Worm (Caenorhabditis elegans): ENCODE results near the gene col-141.

The col-141 gene

ce11 chrV:6839008-6839407 lies 9.5 kb downstream of the col-141 start, which contains the start of gene hpo-8:
Gene hpo-8 (plus strand): TSS chrV:6839289.
- TF ChIP-seq drap-1 (GFP tag; optimal IDR thresholded peaks at IDR 0.05): no peak
- TF ChIP-seq zip-8 (tag; optimal IDR thresholded peaks at IDR 0.05): no peak
- TF ChIP-seq pha-4 (tag; optimal IDR thresholded peaks at IDR 0.05): no peak
- TF ChIP-seq ces-1 (GFP tag; optimal IDR thresholded peaks at IDR 0.05): no peak
- no peak for TF ChIP-seq blmp-1 (tag; optimal IDR thresholded peaks at IDR 0.05)
- no peak for TF ChIP-seq lsy-2 (tag; optimal IDR thresholded peaks at IDR 0.05)
- TF ChIP-seq snpc-4 (tag; optimal IDR thresholded peaks at IDR 0.05): no peak
- no peak for TF ChIP-seq unc-62 (GFP tag; optimal IDR thresholded peaks at IDR 0.05)
- no peak for TF ChIP-seq unc-39 (tag; optimal IDR thresholded peaks at IDR 0.05)
- TF ChIP-seq bed-3 (GFP tag; optimal IDR thresholded peaks at IDR 0.05): no peak
- no peak for TF ChIP-seq mls-2 (tag; optimal IDR thresholded peaks at IDR 0.05)
- TF ChIP-seq sptf-1 (tag; optimal IDR thresholded peaks at IDR 0.05): no peak
- TF ChIP-seq cnd-1 (tag; optimal IDR thresholded peaks at IDR 0.05): no peak
- no peak for TF ChIP-seq hlh-1 (tag; optimal IDR thresholded peaks at IDR 0.05)
- no peak for TF ChIP-seq M03D4.4 (tag; optimal IDR thresholded peaks at IDR 0.05)
- TF ChIP-seq lin-13 (tag; optimal IDR thresholded peaks at IDR 0.05): no peak
- TF ChIP-seq nhr-76 (tag; optimal IDR thresholded peaks at IDR 0.05): no peak
- no peak for TF ChIP-seq sem-2 (GFP tag; optimal IDR thresholded peaks at IDR 0.05)

- no peak for TF ChIP-seq lsy-2 (tag; optimal IDR thresholded peaks at IDR 0.05)
- TF ChIP-seq cnd-1 (tag; optimal IDR thresholded peaks at IDR 0.05): no peak
- TF ChIP-seq flh-1 (GFP tag; optimal IDR thresholded peaks at IDR 0.05): no peak
- TF ChIP-seq nhr-2 (tag; optimal IDR thresholded peaks at IDR 0.05): no peak
- no peak for TF ChIP-seq lin-32 (GFP tag; optimal IDR thresholded peaks at IDR 0.05)
These were observed 12.9 kb downstream of the col-141 start, which contains the start of gene T15B7.1 for ce11 chrV:6842437-6842836. Gene T15B7.1 (plus strand): TSS chrV:6842737.

- TF ChIP-seq lin-32 (GFP tag; optimal IDR thresholded peaks at IDR 0.05) (no peak), unc-39 (tag; optimal IDR thresholded peaks at IDR 0.05) (no peak), elt-3 (tag; optimal IDR thresholded peaks at IDR 0.05) (no peak), ceh-83 (GFP tag; optimal IDR thresholded peaks at IDR 0.05) (no peak), blmp-1 (tag; optimal IDR thresholded peaks at IDR 0.05) (no peak), unc-120 (tag; optimal IDR thresholded peaks at IDR 0.05; ENCODE audit: poor library complexity, severe bottlenecking) (no peak), tbx-8 (GFP tag; optimal IDR thresholded peaks at IDR 0.05) (no peak), bed-3 (GFP tag; optimal IDR thresholded peaks at IDR 0.05) (no peak), nhr-28 (tag; optimal IDR thresholded peaks at IDR 0.05) (no peak), ztf-11 (tag; optimal IDR thresholded peaks at IDR 0.05) (no peak), unc-62 (GFP tag; optimal IDR thresholded peaks at IDR 0.05) (no peak), nhr-2 (tag; optimal IDR thresholded peaks at IDR 0.05) (no peak), mep-1 (tag; optimal IDR thresholded peaks at IDR 0.05) (no peak), elt-1 (tag; optimal IDR thresholded peaks at IDR 0.05; ENCODE audit: borderline replicate concordance, insufficient read depth) (no peak), mab-5 (tag; optimal IDR thresholded peaks at IDR 0.05) (no peak), mls-2 (tag; optimal IDR thresholded peaks at IDR 0.05) (no peak)
These were observed 17.0 kb downstream of the col-141 start, which contains the start of gene lgc-54 for ce11 chrV:6846507-6846906. Gene lgc-54 (minus strand): TSS chrV:6846607.

- TF ChIP-seq elt-1 (tag; optimal IDR thresholded peaks at IDR 0.05; ENCODE audit: borderline replicate concordance, insufficient read depth) (no peak), ceh-43 (GFP tag; optimal IDR thresholded peaks at IDR 0.05) (no peak), unc-39 (tag; optimal IDR thresholded peaks at IDR 0.05) (no peak), cnd-1 (tag; optimal IDR thresholded peaks at IDR 0.05) (no peak), tbx-8 (GFP tag; optimal IDR thresholded peaks at IDR 0.05) (no peak), mep-1 (tag; optimal IDR thresholded peaks at IDR 0.05) (no peak), snpc-4 (tag; optimal IDR thresholded peaks at IDR 0.05) (no peak), sem-2 (GFP tag; optimal IDR thresholded peaks at IDR 0.05) (no peak)
These were observed 25.2 kb downstream of the col-141 start, which contains the start of gene gpa-10 for ce11 chrV:6854711-6855110. Gene gpa-10 (minus strand): TSS chrV:6854811.

ce11 chrV:6870004-6870403 lies 40.5 kb downstream of the col-141 start, which contains the start of gene frpr-18:
Gene frpr-18 (plus strand): TSS chrV:6870304.
- TF ChIP-seq mep-1 (tag; optimal IDR thresholded peaks at IDR 0.05): no peak
- no peak for TF ChIP-seq elt-3 (tag; optimal IDR thresholded peaks at IDR 0.05)
- TF ChIP-seq sptf-1 (tag; optimal IDR thresholded peaks at IDR 0.05): no peak
- no peak for TF ChIP-seq lsy-2 (tag; optimal IDR thresholded peaks at IDR 0.05)
- no peak for TF ChIP-seq unc-39 (tag; optimal IDR thresholded peaks at IDR 0.05)
- TF ChIP-seq unc-120 (tag; optimal IDR thresholded peaks at IDR 0.05; ENCODE audit: poor library complexity, severe bottlenecking): no peak
- no peak for TF ChIP-seq nhr-12 (tag; optimal IDR thresholded peaks at IDR 0.05)
- TF ChIP-seq unc-62 (GFP tag; optimal IDR thresholded peaks at IDR 0.05): no peak
- TF ChIP-seq drap-1 (GFP tag; optimal IDR thresholded peaks at IDR 0.05): no peak
- no peak for TF ChIP-seq elt-1 (tag; optimal IDR thresholded peaks at IDR 0.05; ENCODE audit: borderline replicate concordance, insufficient read depth)
- no peak for TF ChIP-seq nhr-28 (tag; optimal IDR thresholded peaks at IDR 0.05)

Measured in whole organism, mixed stage, embryonic.